Fruit fly (Drosophila melanogaster) S2 (cell line): ENCODE data around the gene CG9555.

Experiments used
- CG8478 ChIP-seq: fragments of >200 bp; optimal IDR thresholded peaks from 2 replicates; lab custom pipeline; 2018
- CTCF ChIP-seq, 2 experiments: fragments of >200 bp; optimal IDR thresholded peaks; 2 replicates each; lab custom pipeline; 2018

dm6 chr2L:8991583-8991982, at the start of gene CG9555:
- no peak for TF ChIP-seq CG8478 (lab: Kevin White, UChicago)
- TF ChIP-seq CTCF (optimal IDR thresholded peaks at IDR 0.05; lab: Kevin White, UChicago) = no peak
